Fruit fly (Drosophila melanogaster) whole organism: ENCODE data around the gene CG11911.

ENCODE experiments used
- CG8478 ChIP-seq: fragments of >200 bp; optimal IDR thresholded peaks from 2 replicates; lab custom pipeline; 2018; ENCODE audit warnings: inconsistent platforms
- Dll ChIP-seq: fragments of >200 bp; optimal IDR thresholded peaks from 2 replicates; lab custom pipeline; 2017
- EcR ChIP-seq, 2 experiments: fragments of >200 bp; optimal IDR thresholded peaks; 2 replicates each; lab custom pipeline; 2017; ENCODE audit warnings: missing biosample characterization in 2 of 2, missing genetic modification characterization in 2 of 2, missing genetic modification reagents in 2 of 2
- pan ChIP-seq: fragments of >200 bp; optimal IDR thresholded peaks from 2 replicates; lab custom pipeline; 2017
- psq ChIP-seq: fragments of >200 bp; optimal IDR thresholded peaks from 2 replicates; lab custom pipeline; 2017
- usp ChIP-seq: fragments of >200 bp; optimal IDR thresholded peaks from 2 replicates; lab custom pipeline; 2017; ENCODE audit warnings: missing biosample characterization, missing genetic modification characterization, mixed read lengths

The CG11911 gene

dm6 chr2L:321148-321547 lies at the start of gene CG11911:
Gene CG11911 (minus strand): TSS chr2L:321248.
- no peak for TF ChIP-seq usp
- no peak for TF ChIP-seq psq (lab: Kevin White, UChicago)
- no peak for TF ChIP-seq EcR (GFP tag; optimal IDR thresholded peaks at IDR 0.05; lab: Kevin White, UChicago)
- no peak for TF ChIP-seq CG8478 (lab: Kevin White, UChicago)
- TF ChIP-seq Dll (lab: Kevin White, UChicago) = no peak
- no peak for TF ChIP-seq pan (lab: Kevin White, UChicago)

- TF ChIP-seq usp (no peak), Dll (lab: Kevin White, UChicago) (no peak), psq (lab: Kevin White, UChicago) (no peak), EcR (GFP tag; optimal IDR thresholded peaks at IDR 0.05; lab: Kevin White, UChicago) (no peak)
These were observed 48.8 kb upstream of the CG11911 start for dm6 chr2L:369811-370210.

- TF ChIP-seq EcR (GFP tag; optimal IDR thresholded peaks at IDR 0.05; lab: Kevin White, UChicago) = no peak
- no peak for TF ChIP-seq pan (lab: Kevin White, UChicago)
- TF ChIP-seq psq (lab: Kevin White, UChicago) = no peak
- no peak for TF ChIP-seq Dll (lab: Kevin White, UChicago)
- no peak for TF ChIP-seq usp
- TF ChIP-seq CG8478 (lab: Kevin White, UChicago) = no peak
These were observed 47.5 kb upstream of the CG11911 start for dm6 chr2L:368398-369008.

- TF ChIP-seq psq (lab: Kevin White, UChicago) (no peak), Dll (lab: Kevin White, UChicago) (no peak), EcR (GFP tag; optimal IDR thresholded peaks at IDR 0.05; lab: Kevin White, UChicago) (no peak), CG8478 (lab: Kevin White, UChicago) (no peak), usp (no peak), pan (lab: Kevin White, UChicago) (no peak)
These were observed 45.8 kb upstream of the CG11911 start for dm6 chr2L:366876-367275.

- TF ChIP-seq EcR (GFP tag; optimal IDR thresholded peaks at IDR 0.05; lab: Kevin White, UChicago) = no peak
- TF ChIP-seq Dll (lab: Kevin White, UChicago) = no peak
- no peak for TF ChIP-seq pan (lab: Kevin White, UChicago)
- no peak for TF ChIP-seq psq (lab: Kevin White, UChicago)
- no peak for TF ChIP-seq CG8478 (lab: Kevin White, UChicago)
- TF ChIP-seq usp = no peak
These were observed 36.6 kb upstream of the CG11911 start, which contains the start of gene Ent1 for dm6 chr2L:357556-358130. Gene Ent1 (minus strand): TSS chr2L:357874.

dm6 chr2L:356234-356633 lies 35.2 kb upstream of the CG11911 start:
- TF ChIP-seq pan (lab: Kevin White, UChicago) (no peak), Dll (lab: Kevin White, UChicago) (no peak), psq (lab: Kevin White, UChicago) (no peak), CG8478 (lab: Kevin White, UChicago) (no peak), EcR (GFP tag; optimal IDR thresholded peaks at IDR 0.05; lab: Kevin White, UChicago) (no peak), usp (no peak)

- no peak for TF ChIP-seq Dll (lab: Kevin White, UChicago)
- TF ChIP-seq EcR (GFP tag; optimal IDR thresholded peaks at IDR 0.05; lab: Kevin White, UChicago) = no peak
- no peak for TF ChIP-seq CG8478 (lab: Kevin White, UChicago)
- TF ChIP-seq psq (lab: Kevin White, UChicago) = no peak
- TF ChIP-seq usp = no peak
- TF ChIP-seq pan (lab: Kevin White, UChicago) = no peak
These were observed 26.6 kb upstream of the CG11911 start for dm6 chr2L:347604-348003.

dm6 chr2L:346781-347180 lies 25.7 kb upstream of the CG11911 start:
- TF ChIP-seq Dll (lab: Kevin White, UChicago) (no peak), usp (no peak), psq (lab: Kevin White, UChicago) (no peak), EcR (GFP tag; optimal IDR thresholded peaks at IDR 0.05; lab: Kevin White, UChicago) (no peak), CG8478 (lab: Kevin White, UChicago) (no peak), pan (lab: Kevin White, UChicago) (no peak)

- TF ChIP-seq CG8478 (lab: Kevin White, UChicago) (no peak), usp (no peak), psq (lab: Kevin White, UChicago) (no peak), Dll (lab: Kevin White, UChicago) (no peak), pan (lab: Kevin White, UChicago) (no peak), EcR (GFP tag; optimal IDR thresholded peaks at IDR 0.05; lab: Kevin White, UChicago) (no peak)
These were observed 11.2 kb upstream of the CG11911 start, which contains the start of gene CG31921 for dm6 chr2L:332235-332634. Gene CG31921 (minus strand): TSS chr2L:332335.

dm6 chr2L:329661-330060 lies 8.6 kb upstream of the CG11911 start, which contains the start of gene CG43755:
Gene CG43755 (minus strand): TSS chr2L:329761.
- no peak for TF ChIP-seq Dll (lab: Kevin White, UChicago)
- TF ChIP-seq EcR (GFP tag; optimal IDR thresholded peaks at IDR 0.05; lab: Kevin White, UChicago) = no peak
- TF ChIP-seq pan (lab: Kevin White, UChicago) = no peak
- TF ChIP-seq psq (lab: Kevin White, UChicago) = no peak
- no peak for TF ChIP-seq CG8478 (lab: Kevin White, UChicago)
- no peak for TF ChIP-seq usp

- TF ChIP-seq Dll (lab: Kevin White, UChicago) (no peak), usp (no peak), CG8478 (lab: Kevin White, UChicago) (no peak), EcR (GFP tag; optimal IDR thresholded peaks at IDR 0.05; lab: Kevin White, UChicago) (no peak), psq (lab: Kevin White, UChicago) (no peak), pan (lab: Kevin White, UChicago) (no peak)
These were observed 1.9 kb upstream of the CG11911 start for dm6 chr2L:322915-323314.

dm6 chr2L:321793-322192 lies 745 bp upstream of the CG11911 start, which contains the start of gene CG33127:
Gene CG33127 (plus strand): TSS chr2L:322101.
- TF ChIP-seq pan (lab: Kevin White, UChicago) = no peak
- TF ChIP-seq Dll (lab: Kevin White, UChicago) = no peak
- TF ChIP-seq CG8478 (lab: Kevin White, UChicago) = no peak
- TF ChIP-seq psq (lab: Kevin White, UChicago) = no peak
- no peak for TF ChIP-seq EcR (GFP tag; optimal IDR thresholded peaks at IDR 0.05; lab: Kevin White, UChicago)
- no peak for TF ChIP-seq usp
